Worm (Caenorhabditis elegans) whole organism, L1 larva: ENCODE measurements around the gene pept-1.

Experiments
- ama-1 ChIP-seq: fragments of 150-350 bp; optimal IDR thresholded peaks from 2 replicates; lab custom pipeline; 2014
- blmp-1 ChIP-seq: fragments of 150-350 bp; optimal IDR thresholded peaks from 2 replicates; lab custom pipeline; 2014; ENCODE audit warnings: missing biosample characterization, missing genetic modification characterization
- egl-27 ChIP-seq, 2 experiments: fragments of 150-350 bp in 1 of 2; sonication (generic microtip); optimal IDR thresholded peaks; 3 replicates each; lab custom pipeline; 2017 to 2018; ENCODE audit warnings: missing biosample characterization in 2 of 2, missing genetic modification characterization in 2 of 2, missing genetic modification reagents in 2 of 2
- fos-1 ChIP-seq: fragments of 150-350 bp; optimal IDR thresholded peaks from 2 replicates; lab custom pipeline; 2014; ENCODE audit warnings: missing biosample characterization, missing genetic modification characterization
- nhr-11 ChIP-seq: fragments of 150-350 bp; optimal IDR thresholded peaks from 2 replicates; lab custom pipeline; 2014; ENCODE audit warnings: missing biosample characterization, missing genetic modification characterization
- nhr-237 ChIP-seq: fragments of 150-350 bp; optimal IDR thresholded peaks from 2 replicates; lab custom pipeline; 2014; ENCODE audit warnings: missing biosample characterization, missing genetic modification characterization
- pax-3 ChIP-seq: fragments of 200-800 bp; sonication (Bioruptor generic); optimal IDR thresholded peaks from 2 replicates; lab custom pipeline; 2018; ENCODE audit warnings: mild to moderate bottlenecking, missing genetic modification characterization, moderate library complexity, missing compliant biosample characterization
- ztf-11 ChIP-seq, 2 experiments: sonication (generic microtip); optimal IDR thresholded peaks; 2 replicates each; lab custom pipeline; 2016 to 2017; ENCODE audit warnings: missing genetic modification characterization in 2 of 2, missing biosample characterization in 1 of 2, missing compliant biosample characterization in 1 of 2

- TF ChIP-seq pax-3 (tag; lab: Kevin White, UChicago) (no peak), ama-1 (no peak), fos-1 (no peak), ztf-11 (tag; optimal IDR thresholded peaks at IDR 0.05; lab: Kevin White, UChicago) (no peak), nhr-11 (tag; lab: Kevin White, UChicago) (no peak), nhr-237 (no peak), egl-27 (tag; optimal IDR thresholded peaks at IDR 0.05; lab: Kevin White, UChicago) (no peak), blmp-1 (tag; lab: Kevin White, UChicago) (no peak)
Observed at ce11 chrX:6408713-6409112, 48.0 kb upstream of the pept-1 start.
